Worm (Caenorhabditis elegans): ENCODE data around the gene ipla-2.

- no peak for TF ChIP-seq med-1 (GFP tag; optimal IDR thresholded peaks at IDR 0.05; ENCODE audit: insufficient read depth)
- TF ChIP-seq klf-2 (GFP tag; conservative IDR thresholded peaks at IDR 0.05): no peak
- no peak for TF ChIP-seq flt-1 (GFP tag; IDR thresholded peaks at IDR 0.05)
- TF ChIP-seq T22C8.4 (GFP tag; IDR thresholded peaks at IDR 0.05): no peak
Measured at ce11 chrX:9814132-9814811, 23.6 kb downstream of the ipla-2 start.

Measured in whole organism, midembryonic.